Worm (Caenorhabditis elegans): Measurements from ENCODE around the gene miga-1.

DNA sequence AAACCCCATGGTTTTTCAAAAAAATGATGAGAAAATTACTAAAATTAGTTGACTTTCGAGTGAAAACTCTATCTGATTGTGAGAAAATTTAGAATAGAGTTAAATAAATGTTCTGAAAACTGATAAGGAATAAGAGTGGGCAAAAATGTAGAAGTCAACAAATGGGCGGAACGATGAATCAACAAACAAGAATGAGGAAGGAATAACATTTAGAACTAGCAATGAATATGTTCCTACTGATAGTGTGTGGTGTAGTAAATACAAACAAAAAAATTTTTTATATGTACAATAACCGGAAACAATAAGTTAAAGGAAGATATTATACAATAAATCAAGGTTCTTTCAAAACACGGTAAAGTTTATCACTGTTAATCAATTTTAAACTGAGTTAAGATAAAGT lies 43.1 kb upstream of the miga-1 start, which contains the start of gene pals-39:
- TF ChIP-seq ztf-11 (tag; optimal IDR thresholded peaks at IDR 0.05): no peak
- no peak for TF ChIP-seq unc-62 (GFP tag; optimal IDR thresholded peaks at IDR 0.05)
- TF ChIP-seq lsy-2 (tag; optimal IDR thresholded peaks at IDR 0.05): no peak
- no peak for TF ChIP-seq blmp-1 (tag; optimal IDR thresholded peaks at IDR 0.05)
- no peak for TF ChIP-seq nhr-11 (tag; optimal IDR thresholded peaks at IDR 0.05)
- TF ChIP-seq pag-3 (tag; optimal IDR thresholded peaks at IDR 0.05; ENCODE audit: borderline replicate concordance, insufficient read depth): no peak
- TF ChIP-seq ceh-82 (tag; optimal IDR thresholded peaks at IDR 0.05): no peak
- TF ChIP-seq pqm-1 (tag; optimal IDR thresholded peaks at IDR 0.05): no peak
- TF ChIP-seq nhr-237 (tag; optimal IDR thresholded peaks at IDR 0.05): no peak
- TF ChIP-seq ama-1 (optimal IDR thresholded peaks at IDR 0.05): no peak
- TF ChIP-seq nhr-47 (tag; optimal IDR thresholded peaks at IDR 0.05): no peak

All from whole organism, L1 larva.